Worm (Caenorhabditis elegans) whole organism, L2 larva: ENCODE measurements around the gene C04E12.2.
A peak's percentile ranks its signal among the peaks of the same experiment; 100 is the strongest.
"Not testable (repeated sequence)": the region's sequence is repeated elsewhere in the genome, so short reads cannot be mapped to it uniquely, and the experiment has no call there.

Experiments used
- C34F6.9 ChIP-seq: fragments of 150-350 bp; optimal IDR thresholded peaks from 2 replicates; lab custom pipeline; 2014; ENCODE audit warnings: missing biosample characterization, missing genetic modification characterization
- R02D3.7 ChIP-seq: fragments of 150-350 bp; optimal IDR thresholded peaks from 2 replicates; lab custom pipeline; 2014; ENCODE audit warnings: missing biosample characterization, missing genetic modification characterization
- ama-1 ChIP-seq: fragments of 150-350 bp; optimal IDR thresholded peaks from 2 replicates; lab custom pipeline; 2018; ENCODE audit warnings: inconsistent platforms
- ceh-16 ChIP-seq: fragments of 150-350 bp; optimal IDR thresholded peaks from 2 replicates; lab custom pipeline; 2014; ENCODE audit warnings: missing biosample characterization, missing genetic modification characterization
- ceh-82 ChIP-seq: fragments of 150-350 bp; optimal IDR thresholded peaks from 2 replicates; lab custom pipeline; 2014; ENCODE audit warnings: missing biosample characterization, missing genetic modification characterization
- crh-2 ChIP-seq: sonication (generic microtip); optimal IDR thresholded peaks from 2 replicates; lab custom pipeline; 2017; ENCODE audit warnings: missing biosample characterization, missing genetic modification characterization
- dmd-4 ChIP-seq: sonication (generic microtip); optimal IDR thresholded peaks from 2 replicates; lab custom pipeline; 2017; ENCODE audit warnings: missing biosample characterization, missing genetic modification characterization
- egl-27 ChIP-seq: sonication (generic microtip); optimal IDR thresholded peaks from 3 replicates; lab custom pipeline; 2017; ENCODE audit warnings: missing biosample characterization, missing genetic modification reagents, missing genetic modification characterization
- elt-1 ChIP-seq: fragments of 150-350 bp; optimal IDR thresholded peaks from 2 replicates; lab custom pipeline; 2014; ENCODE audit warnings: missing biosample characterization, missing genetic modification characterization
- elt-3 ChIP-seq: sonication (generic microtip); optimal IDR thresholded peaks from 2 replicates; lab custom pipeline; 2017; ENCODE audit warnings: missing biosample characterization, missing genetic modification characterization
- gmeb-1 ChIP-seq: fragments of 150-350 bp; optimal IDR thresholded peaks from 2 replicates; lab custom pipeline; 2014; ENCODE audit warnings: missing biosample characterization, missing genetic modification characterization
- lin-11 ChIP-seq: fragments of 150-350 bp; sonication (generic microtip); optimal IDR thresholded peaks from 2 replicates; lab custom pipeline; 2014; ENCODE audit warnings: missing biosample characterization, missing genetic modification characterization, inconsistent platforms, mixed read lengths
- lin-13 ChIP-seq: fragments of 150-350 bp; optimal IDR thresholded peaks from 2 replicates; lab custom pipeline; 2014; ENCODE audit warnings: missing biosample characterization, missing genetic modification reagents, missing genetic modification characterization
- lin-39 ChIP-seq: fragments of 150-350 bp; optimal IDR thresholded peaks from 2 replicates; lab custom pipeline; 2014; ENCODE audit warnings: missing biosample characterization, missing genetic modification reagents, missing genetic modification characterization
- lsy-2 ChIP-seq, 2 experiments: fragments of 150-350 bp in 1 of 2; sonication (generic microtip) in 1 of 2; optimal IDR thresholded peaks; 2 replicates each; lab custom pipeline; 2014 to 2017; ENCODE audit warnings: missing biosample characterization in 2 of 2, missing genetic modification characterization in 2 of 2
- mab-5 ChIP-seq: fragments of 150-350 bp; optimal IDR thresholded peaks from 2 replicates; lab custom pipeline; 2014; ENCODE audit warnings: missing biosample characterization, missing genetic modification characterization
- mdl-1 ChIP-seq, 2 experiments: fragments of 150-350 bp in 1 of 2; sonication (generic microtip) in 1 of 2; optimal IDR thresholded peaks; 2 replicates each; lab custom pipeline; 2017; ENCODE audit warnings: missing biosample characterization in 2 of 2, missing genetic modification characterization in 2 of 2
- nhr-11 ChIP-seq: fragments of 150-350 bp; optimal IDR thresholded peaks from 2 replicates; lab custom pipeline; 2014; ENCODE audit warnings: missing biosample characterization, missing genetic modification characterization
- nhr-21 ChIP-seq: fragments of 150-350 bp; optimal IDR thresholded peaks from 2 replicates; lab custom pipeline; 2014; ENCODE audit warnings: missing biosample characterization, missing genetic modification characterization
- nhr-23 ChIP-seq: fragments of 150-350 bp; optimal IDR thresholded peaks from 2 replicates; lab custom pipeline; 2014; ENCODE audit warnings: missing biosample characterization, missing genetic modification reagents, missing genetic modification characterization
- nhr-237 ChIP-seq: fragments of 150-350 bp; optimal IDR thresholded peaks from 2 replicates; lab custom pipeline; 2014; ENCODE audit warnings: missing biosample characterization, missing genetic modification characterization
- nhr-25 ChIP-seq: fragments of 150-350 bp; sonication (generic microtip); optimal IDR thresholded peaks from 3 replicates; lab custom pipeline; 2014; ENCODE audit warnings: missing biosample characterization, missing genetic modification characterization
- nhr-6 ChIP-seq: fragments of 150-350 bp; optimal IDR thresholded peaks from 2 replicates; lab custom pipeline; 2014; ENCODE audit warnings: missing biosample characterization, missing genetic modification characterization
- nhr-77 ChIP-seq: fragments of 150-350 bp; optimal IDR thresholded peaks from 2 replicates; lab custom pipeline; 2014; ENCODE audit warnings: missing biosample characterization, missing genetic modification characterization
- peb-1 ChIP-seq: fragments of 150-350 bp; optimal IDR thresholded peaks from 2 replicates; lab custom pipeline; 2014; ENCODE audit warnings: missing biosample characterization, missing genetic modification characterization
- sem-4 ChIP-seq: fragments of 150-350 bp; optimal IDR thresholded peaks from 2 replicates; lab custom pipeline; 2014; ENCODE audit warnings: missing biosample characterization, missing genetic modification reagents, missing genetic modification characterization
- skn-1 ChIP-seq: sonication (generic microtip); optimal IDR thresholded peaks from 2 replicates; lab custom pipeline; 2017; ENCODE audit warnings: missing biosample characterization, missing genetic modification characterization
- sma-3 ChIP-seq: sonication (generic microtip); optimal IDR thresholded peaks from 2 replicates; lab custom pipeline; 2016; ENCODE audit warnings: missing genetic modification reagents, missing genetic modification characterization, missing compliant biosample characterization
- sma-9 ChIP-seq, 2 experiments: fragments of 150-350 bp in 1 of 2; sonication (generic microtip) in 1 of 2; optimal IDR thresholded peaks; 2 replicates each; lab custom pipeline; 2014 to 2016; ENCODE audit warnings: missing genetic modification characterization in 2 of 2, mild to moderate bottlenecking in 1 of 2, missing biosample characterization in 1 of 2, missing compliant biosample characterization in 1 of 2, missing genetic modification reagents in 1 of 2, moderate library complexity in 1 of 2
- unc-55 ChIP-seq: fragments of 150-350 bp; sonication (generic microtip); optimal IDR thresholded peaks from 3 replicates; lab custom pipeline; 2014; ENCODE audit warnings: missing biosample characterization, missing genetic modification reagents, missing genetic modification characterization
- unc-62 ChIP-seq: fragments of 150-350 bp; optimal IDR thresholded peaks from 2 replicates; lab custom pipeline; 2014; ENCODE audit warnings: missing biosample characterization, missing genetic modification reagents, missing genetic modification characterization
- ztf-1 ChIP-seq: fragments of 200-800 bp; sonication (Bioruptor generic); conservative IDR thresholded peaks from 2 replicates; pipeline ENCODE4 v1.3.6; 2022; ENCODE audit warnings: missing genetic modification characterization, missing compliant biosample characterization
- ztf-11 ChIP-seq: sonication (generic microtip); optimal IDR thresholded peaks from 2 replicates; lab custom pipeline; 2017; ENCODE audit warnings: missing biosample characterization, missing genetic modification characterization
- ztf-4 ChIP-seq: fragments of 150-350 bp; optimal IDR thresholded peaks from 2 replicates; lab custom pipeline; 2014; ENCODE audit warnings: missing biosample characterization, missing genetic modification characterization

C04E12.2 gene

ce11 chrV:3394065-3394464 is 26.2 kb downstream of the C04E12.2 start:
- TF ChIP-seq sma-3 (GFP tag; lab: Kevin White, UChicago) (no peak), ceh-16 (tag; lab: Kevin White, UChicago) (no peak), C34F6.9 (tag; lab: Kevin White, UChicago) (no peak), lin-13 (GFP tag; lab: Kevin White, UChicago) (no peak), elt-1 (tag; lab: Kevin White, UChicago) (no peak), nhr-21 (tag; lab: Kevin White, UChicago) (no peak), ztf-4 (no peak), dmd-4 (tag; lab: Kevin White, UChicago) (no peak), lin-39 (tag; lab: Kevin White, UChicago) (no peak), nhr-23 (tag; lab: Kevin White, UChicago) (no peak), sem-4 (no peak), R02D3.7 (tag; lab: Kevin White, UChicago) (no peak), mdl-1 (tag; optimal IDR thresholded peaks at IDR 0.05; lab: Kevin White, UChicago) (no peak), peb-1 (tag; lab: Kevin White, UChicago) (no peak), lin-11 (tag; lab: Kevin White, UChicago) (no peak), mab-5 (tag; lab: Kevin White, UChicago) (no peak), unc-55 (no peak), nhr-25 (tag; lab: Kevin White, UChicago) (no peak), skn-1 (tag; lab: Kevin White, UChicago) (no peak), lsy-2 (tag; optimal IDR thresholded peaks at IDR 0.05; lab: Kevin White, UChicago) (no peak)

- TF ChIP-seq nhr-6 (tag; lab: Kevin White, UChicago) (no peak), sma-9 (GFP tag; optimal IDR thresholded peaks at IDR 0.05; lab: Kevin White, UChicago) (peak; percentile 66), sma-9 (tag; optimal IDR thresholded peaks at IDR 0.05; lab: Kevin White, UChicago) (no peak), ama-1 (no peak)
These were observed 26.9 kb downstream of the C04E12.2 start, which contains the start of gene T20D4.15 for ce11 chrV:3394694-3395240. T20D4.15 (minus strand) TSS chrV:3394744.

- not testable (repeated sequence) for TF ChIP-seq nhr-77 (tag; lab: Kevin White, UChicago); crh-2; peb-1 (tag; lab: Kevin White, UChicago)
These were observed 28.9 kb downstream of the C04E12.2 start, which contains the start of gene T20D4.12 for ce11 chrV:3396765-3397164. T20D4.12 (plus strand) TSS chrV:3397065.

DNA sequence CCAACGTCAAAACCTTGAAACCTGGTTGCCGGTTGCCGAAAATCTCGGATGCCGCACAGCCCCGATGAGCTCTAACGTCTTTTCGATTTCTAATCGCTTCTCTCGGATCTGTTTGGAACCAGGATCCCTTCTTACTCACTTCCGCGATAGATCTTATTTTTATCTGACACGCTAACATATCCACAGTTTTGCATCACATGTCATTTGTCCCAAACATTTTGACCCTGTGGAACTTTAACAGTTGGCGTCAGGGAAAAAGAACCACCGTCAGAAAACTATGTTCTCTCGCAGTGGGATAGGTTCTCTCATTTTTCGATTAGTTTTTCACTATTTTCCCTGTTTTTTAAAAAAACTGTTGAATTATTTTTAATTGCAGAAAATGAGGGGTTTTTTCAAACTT is 30.4 kb downstream of the C04E12.2 start, which contains the start of gene T20D4.11:
Gene T20D4.11, plus strand, starts transcription at position 377 of the 400 bp plus-strand sequence.
- TF ChIP-seq C34F6.9 (tag; lab: Kevin White, UChicago), result peak; percentile 0
- no peak for TF ChIP-seq nhr-11 (tag; lab: Kevin White, UChicago)
- no peak for TF ChIP-seq nhr-23 (tag; lab: Kevin White, UChicago)
- TF ChIP-seq lsy-2 (tag; optimal IDR thresholded peaks at IDR 0.05; lab: Kevin White, UChicago), result peak in 1 of 2 experiments; percentile 32
- peak; percentile 77 for TF ChIP-seq sma-9 (GFP tag; optimal IDR thresholded peaks at IDR 0.05; lab: Kevin White, UChicago)
- TF ChIP-seq sma-9 (tag; optimal IDR thresholded peaks at IDR 0.05; lab: Kevin White, UChicago), result no peak

DNA sequence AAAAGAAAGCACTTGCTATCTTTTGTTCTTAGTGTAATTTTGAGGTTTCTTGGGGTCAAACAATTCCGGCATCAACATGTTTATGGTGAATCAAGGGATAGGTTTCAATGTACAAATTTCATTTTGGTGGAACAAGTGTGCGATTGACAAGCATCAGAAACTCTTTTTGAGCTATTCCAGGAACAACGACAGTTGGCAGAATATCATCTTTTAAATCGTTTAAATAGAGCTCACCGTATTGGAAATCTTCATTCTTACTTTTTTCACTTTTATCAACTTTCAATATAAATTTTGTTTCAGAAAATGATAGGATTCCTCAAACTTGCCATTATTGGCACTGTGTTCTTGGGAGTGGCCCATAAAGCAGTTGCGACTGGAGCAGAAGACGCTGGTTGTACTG is 32.1 kb downstream of the C04E12.2 start, which contains the start of gene T20D4.10:
Gene T20D4.10, plus strand, starts transcription at position 301 of the 400 bp plus-strand sequence.
- TF ChIP-seq ceh-82 (tag; lab: Kevin White, UChicago); nhr-6 (tag; lab: Kevin White, UChicago); ztf-1: not testable (repeated sequence)
- TF ChIP-seq, all 48 proteins: peak for 0; not testable (repeated sequence) for 48

- TF ChIP-seq nhr-237 (tag; lab: Kevin White, UChicago) (no peak), elt-3 (tag; lab: Kevin White, UChicago) (no peak), unc-62 (no peak), gmeb-1 (tag; lab: Kevin White, UChicago) (no peak), egl-27 (tag; lab: Kevin White, UChicago) (no peak), ztf-11 (tag; lab: Kevin White, UChicago) (no peak)
These were observed 40.7 kb downstream of the C04E12.2 start, which contains the start of gene T20D4.7 for ce11 chrV:3408602-3409001. T20D4.7 (plus strand) TSS chrV:3408902.
